Worm (Caenorhabditis elegans): ENCODE results near the gene F41B5.1.

DNA sequence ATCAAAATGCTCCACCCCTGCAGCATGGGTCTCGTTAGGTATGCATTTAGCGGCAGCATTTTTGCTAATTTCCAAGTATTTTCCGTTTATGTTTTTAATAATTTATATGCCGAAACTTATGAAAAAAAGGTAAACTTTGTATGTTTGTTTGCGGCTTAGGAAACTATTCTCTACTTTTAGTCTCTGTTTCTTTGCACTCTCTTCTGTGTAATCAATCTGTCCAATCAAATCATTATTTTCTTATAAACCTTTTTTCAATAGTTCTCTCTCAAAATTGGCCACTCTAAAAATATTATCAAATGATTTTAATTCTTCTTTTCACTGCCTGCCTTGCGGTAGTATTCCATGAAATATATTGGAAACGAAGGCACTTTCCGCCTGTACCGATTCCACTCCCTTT lies 17.3 kb upstream of the F41B5.1 start:
- no peak for TF ChIP-seq hlh-13 (GFP tag; optimal IDR thresholded peaks at IDR 0.05)
- no peak for TF ChIP-seq unc-55 (GFP tag; optimal IDR thresholded peaks at IDR 0.05)
